Fruit fly (Drosophila melanogaster): ENCODE data around the gene CG46281.

The CG46281 gene

DNA sequence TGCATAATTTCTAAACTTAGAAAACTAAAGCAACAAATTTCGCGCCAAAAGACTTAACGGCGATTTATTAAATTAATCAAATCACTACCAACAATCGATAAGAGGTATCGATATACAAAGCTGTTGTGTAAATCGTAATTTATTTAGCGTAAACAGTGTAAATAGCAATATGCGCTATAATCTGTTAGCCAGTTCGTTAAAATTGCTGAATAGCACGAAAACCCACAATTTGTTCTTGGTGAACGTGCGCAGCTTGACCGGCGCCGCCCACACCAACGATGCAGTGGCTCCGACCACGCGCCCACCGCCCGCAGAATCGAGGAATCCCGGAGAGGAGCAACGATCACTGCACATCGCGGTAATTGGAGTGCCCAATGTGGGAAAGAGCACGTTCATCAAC, 34.6 kb downstream of the CG46281 start, which contains the start of gene CG7488 (continued):
- TF ChIP-seq Pdp1 (GFP tag; optimal IDR thresholded peaks at IDR 0.05) (peak in 1 of 2 experiments; percentile 86), Hr39 (optimal IDR thresholded peaks at IDR 0.05) (no peak), Atf-2 (GFP tag; optimal IDR thresholded peaks at IDR 0.05) (no peak), insv (GFP tag; optimal IDR thresholded peaks at IDR 0.05) (no peak), CG4820 (GFP tag; optimal IDR thresholded peaks at IDR 0.05) (no peak), CG12155 (GFP tag; optimal IDR thresholded peaks at IDR 0.05) (no peak), CG8924 (tag; optimal IDR thresholded peaks at IDR 0.05) (no peak), Xrp1 (GFP tag; IDR thresholded peaks at IDR 0.05) (no peak), ham (GFP tag; IDR thresholded peaks at IDR 0.05) (no peak), lbe (GFP tag; optimal IDR thresholded peaks at IDR 0.05) (no peak), nom (GFP tag; optimal IDR thresholded peaks at IDR 0.05) (no peak), CG17385 (GFP tag; optimal IDR thresholded peaks at IDR 0.05) (no peak), chif (GFP tag; optimal IDR thresholded peaks at IDR 0.05) (no peak), row (GFP tag; IDR thresholded peaks at IDR 0.05) (no peak), lab (GFP tag; optimal IDR thresholded peaks at IDR 0.05) (no peak), lov (optimal IDR thresholded peaks at IDR 0.05) (no peak), lov (GFP tag; IDR thresholded peaks at IDR 0.05) (no peak), exex (tag; optimal IDR thresholded peaks at IDR 0.05) (no peak), CG3995 (GFP tag; optimal IDR thresholded peaks at IDR 0.05) (peak; percentile 81), Stat92E (GFP tag; optimal IDR thresholded peaks at IDR 0.05) (no peak), pan (optimal IDR thresholded peaks at IDR 0.05) (no peak), pan (GFP tag; optimal IDR thresholded peaks at IDR 0.05 in 1 of 2, IDR thresholded peaks at IDR 0.05 in 1 of 2) (no peak), YL-1 (GFP tag; optimal IDR thresholded peaks at IDR 0.05) (peak; percentile 54), CG33213 (GFP tag; optimal IDR thresholded peaks at IDR 0.05) (no peak), CG1792 (GFP tag; optimal IDR thresholded peaks at IDR 0.05) (no peak), CG6854 (GFP tag; optimal IDR thresholded peaks at IDR 0.05) (no peak), NFAT (GFP tag; IDR thresholded peaks at IDR 0.05) (no peak), emc (GFP tag; optimal IDR thresholded peaks at IDR 0.05) (no peak), CG1602 (GFP tag; optimal IDR thresholded peaks at IDR 0.05) (no peak), CG17829 (tag; optimal IDR thresholded peaks at IDR 0.05) (no peak), CrebB (tag; optimal IDR thresholded peaks at IDR 0.05) (no peak), gcm (GFP tag; optimal IDR thresholded peaks at IDR 0.05) (no peak), CG10267 (tag; optimal IDR thresholded peaks at IDR 0.05) (no peak), CG4617 (GFP tag; optimal IDR thresholded peaks at IDR 0.05; ENCODE audit: borderline replicate concordance) (peak; percentile 30), jumu (GFP tag; optimal IDR thresholded peaks at IDR 0.05) (no peak), tx (GFP tag; optimal IDR thresholded peaks at IDR 0.05) (no peak), CG32772 (GFP tag; IDR thresholded peaks at IDR 0.05) (no peak), ase (GFP tag; IDR thresholded peaks at IDR 0.05) (0 out of 3 replicates have a peak, but pooled peaks have one; percentile 19), fd96Cb (tag; optimal IDR thresholded peaks at IDR 0.05) (no peak), dm (GFP tag; optimal IDR thresholded peaks at IDR 0.05) (no peak), CG17328 (GFP tag; IDR thresholded peaks at IDR 0.05) (no peak), twi (tag; optimal IDR thresholded peaks at IDR 0.05) (no peak), NK7.1 (GFP tag; optimal IDR thresholded peaks at IDR 0.05) (no peak), CG11560 (tag; IDR thresholded peaks at IDR 0.05) (no peak), Trl (optimal IDR thresholded peaks at IDR 0.05) (no peak), Trl (GFP tag; optimal IDR thresholded peaks at IDR 0.05) (no peak), CG17802 (tag; optimal IDR thresholded peaks at IDR 0.05) (no peak), CG8359 (GFP tag; optimal IDR thresholded peaks at IDR 0.05; ENCODE audit: borderline replicate concordance) (no peak), fd3F (GFP tag; optimal IDR thresholded peaks at IDR 0.05) (no peak), dimm (GFP tag; IDR thresholded peaks at IDR 0.05) (no peak), Atf6 (GFP tag; IDR thresholded peaks at IDR 0.05) (no peak), CG10462 (GFP tag; optimal IDR thresholded peaks at IDR 0.05) (no peak), pros (GFP tag; optimal IDR thresholded peaks at IDR 0.05) (no peak)

Data from whole organism, embryonic.